Fruit fly (Drosophila melanogaster): Measurements from ENCODE around the gene Chd1.

DNA sequence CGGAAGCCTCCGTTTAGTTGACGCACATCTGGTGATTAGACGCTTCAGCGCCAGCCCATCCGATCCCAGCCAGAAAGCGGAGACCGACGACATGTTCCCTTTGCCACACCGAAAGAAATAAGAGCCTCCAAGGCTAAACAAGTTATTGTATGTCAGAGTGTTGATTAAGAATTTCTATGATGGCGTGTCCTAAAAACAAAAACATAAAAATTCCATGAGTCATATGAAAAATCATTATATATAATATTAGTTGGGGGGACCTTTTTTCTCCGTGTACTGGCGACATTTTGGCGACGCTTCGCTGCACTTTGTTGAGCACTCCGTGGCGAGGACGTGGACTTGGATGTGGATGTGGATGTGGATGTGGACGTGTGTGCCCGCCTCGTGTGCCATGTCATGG is 25.3 kb upstream of the Chd1 start:
- TF ChIP-seq CG8478 (optimal IDR thresholded peaks at IDR 0.05) (no peak), CTCF (optimal IDR thresholded peaks at IDR 0.05) (no peak)

All from S2 (cell line).